Fruit fly (Drosophila melanogaster): ENCODE measurements around the gene Fur1.

The Fur1 gene

DNA sequence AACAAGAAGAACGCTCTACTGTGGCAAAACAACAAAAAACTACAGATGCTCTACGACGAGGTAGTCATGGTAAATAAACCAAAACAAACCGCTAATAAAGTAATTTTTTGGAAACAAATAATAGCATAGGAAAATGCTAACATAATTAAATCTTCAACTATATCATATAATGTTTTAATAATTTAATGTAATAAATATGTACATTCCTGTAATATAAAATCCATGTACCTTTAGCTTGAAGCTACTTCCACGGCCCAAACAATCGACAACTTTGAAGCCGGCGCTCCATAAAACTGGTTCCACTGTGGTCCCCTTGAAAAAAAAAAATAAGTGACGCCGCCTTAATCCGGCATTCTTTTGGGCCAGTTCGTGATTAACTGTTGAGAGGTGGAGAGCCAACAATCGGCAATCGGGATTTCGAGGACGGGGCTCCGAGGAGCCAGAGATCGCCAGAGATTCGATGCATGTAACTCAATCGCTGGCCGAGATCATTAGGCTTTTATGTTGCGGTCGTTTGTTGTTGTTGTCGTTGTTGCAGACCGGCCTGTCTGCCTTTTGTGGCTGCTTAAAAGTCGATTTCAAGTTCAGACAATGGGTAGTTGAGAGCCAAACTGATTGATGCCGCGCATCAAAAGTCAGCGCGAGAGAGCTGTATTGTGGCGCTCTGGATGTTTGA is 10.1 kb downstream of the Fur1 start (continued):
- TF ChIP-seq zen2 (GFP tag; IDR thresholded peaks at IDR 0.05; ENCODE audit: partially characterized antibody): no peak
- TF ChIP-seq yki (optimal IDR thresholded peaks at IDR 0.05): no peak
- peak in 1 of 2 experiments; percentile 15 for TF ChIP-seq Eip74EF (GFP tag; optimal IDR thresholded peaks at IDR 0.05)
- peak; percentile 7 for TF ChIP-seq CG13775 (GFP tag; optimal IDR thresholded peaks at IDR 0.05)
- no peak for TF ChIP-seq dimm (GFP tag; IDR thresholded peaks at IDR 0.05)
- TF ChIP-seq HmgZ (tag; optimal IDR thresholded peaks at IDR 0.05): no peak
- TF ChIP-seq hbn (GFP tag; IDR thresholded peaks at IDR 0.05; ENCODE audit: partially characterized antibody): no peak
- no peak for TF ChIP-seq CG4707 (GFP tag; optimal IDR thresholded peaks at IDR 0.05)
- TF ChIP-seq CG12942 (GFP tag; optimal IDR thresholded peaks at IDR 0.05): no peak
- peak; percentile 64 for TF ChIP-seq Ptx1 (GFP tag; IDR thresholded peaks at IDR 0.05)
- peak; percentile 43 to 78 for TF ChIP-seq bsh (GFP tag; optimal IDR thresholded peaks at IDR 0.05)
- peak; percentile 35 for TF ChIP-seq CG10366 (GFP tag; IDR thresholded peaks at IDR 0.05)
- TF ChIP-seq CG1233 (GFP tag; optimal IDR thresholded peaks at IDR 0.05): peak; percentile 56
- no peak for TF ChIP-seq CG8089 (GFP tag; optimal IDR thresholded peaks at IDR 0.05)
- no peak for TF ChIP-seq da (GFP tag; optimal IDR thresholded peaks at IDR 0.05)
- peak; percentile 33 for TF ChIP-seq CG4424 (GFP tag; optimal IDR thresholded peaks at IDR 0.05)
- TF ChIP-seq cad (GFP tag; optimal IDR thresholded peaks at IDR 0.05): no peak
- TF ChIP-seq zfh1 (GFP tag; IDR thresholded peaks at IDR 0.05): no peak
- TF ChIP-seq Hmx (GFP tag; optimal IDR thresholded peaks at IDR 0.05): no peak
- TF ChIP-seq zen (tag; optimal IDR thresholded peaks at IDR 0.05): no peak
- 0 out of 2 replicates have a peak, but pooled peaks have one; percentile 19 for TF ChIP-seq CG31224 (GFP tag; IDR thresholded peaks at IDR 0.05)
- no peak for TF ChIP-seq tio (GFP tag; optimal IDR thresholded peaks at IDR 0.05)
- no peak; the same call in 1 of the 2 replicates for TF ChIP-seq esg (GFP tag; conservative IDR thresholded peaks at IDR 0.05)
- TF ChIP-seq CG6683 (GFP tag; optimal IDR thresholded peaks at IDR 0.05): no peak
- no peak for TF ChIP-seq repo (GFP tag; optimal IDR thresholded peaks at IDR 0.05)
- TF ChIP-seq hb (GFP tag; IDR thresholded peaks at IDR 0.05; ENCODE audit: partially characterized antibody): no peak
- no peak; the same call in 1 of the 2 replicates for TF ChIP-seq danr (GFP tag; IDR thresholded peaks at IDR 0.05)
- TF ChIP-seq z (GFP tag; IDR thresholded peaks at IDR 0.05): no peak
- no peak; the same call in 2 of the 3 replicates for TF ChIP-seq Dbx (GFP tag; IDR thresholded peaks at IDR 0.05)
- peak; percentile 24 for TF ChIP-seq HHEX (GFP tag; optimal IDR thresholded peaks at IDR 0.05)
- TF ChIP-seq knrl (GFP tag; IDR thresholded peaks at IDR 0.05; ENCODE audit: partially characterized antibody): no peak
- 0 out of 2 replicates have a peak, but pooled peaks have one; percentile 19 for TF ChIP-seq ranshi (GFP tag; IDR thresholded peaks at IDR 0.05)
- peak; percentile 56 for TF ChIP-seq CG7839 (tag; optimal IDR thresholded peaks at IDR 0.05)
- TF ChIP-seq CG7372 (GFP tag; IDR thresholded peaks at IDR 0.05): peak; percentile 70
- TF ChIP-seq seq (GFP tag; IDR thresholded peaks at IDR 0.05): peak; percentile 28; the same call in 1 of the 2 replicates
- TF ChIP-seq CG14441 (GFP tag; IDR thresholded peaks at IDR 0.05): peak; percentile 75
- TF ChIP-seq Nf-YB (GFP tag; optimal IDR thresholded peaks at IDR 0.05): no peak
- peak; percentile 64 for TF ChIP-seq Atf6 (GFP tag; IDR thresholded peaks at IDR 0.05)
- no peak for TF ChIP-seq pros (GFP tag; optimal IDR thresholded peaks at IDR 0.05)
- peak; percentile 28 for TF ChIP-seq Hmr (GFP tag; optimal IDR thresholded peaks at IDR 0.05)
- TF ChIP-seq CG9609 (GFP tag; optimal IDR thresholded peaks at IDR 0.05): no peak

- TF ChIP-seq lmd (GFP tag; IDR thresholded peaks at IDR 0.05): no peak
- no peak for TF ChIP-seq Hmr (GFP tag; optimal IDR thresholded peaks at IDR 0.05)
- no peak for TF ChIP-seq repo (GFP tag; optimal IDR thresholded peaks at IDR 0.05)
- peak; percentile 54 for TF ChIP-seq D19A (tag; optimal IDR thresholded peaks at IDR 0.05)
- no peak for TF ChIP-seq CG1603 (tag; optimal IDR thresholded peaks at IDR 0.05)
- no peak for TF ChIP-seq Tbp (GFP tag; optimal IDR thresholded peaks at IDR 0.05)
- no peak for TF ChIP-seq grn (GFP tag; optimal IDR thresholded peaks at IDR 0.05)
- TF ChIP-seq CG15479 (GFP tag; optimal IDR thresholded peaks at IDR 0.05): no peak
- no peak for TF ChIP-seq Fer2 (tag; optimal IDR thresholded peaks at IDR 0.05)
- peak in 1 of 2 experiments; percentile 26 for TF ChIP-seq bsh (GFP tag; optimal IDR thresholded peaks at IDR 0.05)
- peak; percentile 60 for TF ChIP-seq Drgx (GFP tag; IDR thresholded peaks at IDR 0.05)
- no peak for TF ChIP-seq sna (GFP tag; IDR thresholded peaks at IDR 0.05; ENCODE audit: partially characterized antibody)
- TF ChIP-seq lbe (GFP tag; optimal IDR thresholded peaks at IDR 0.05): peak; percentile 18
- no peak for TF ChIP-seq pzg (GFP tag; optimal IDR thresholded peaks at IDR 0.05)
These were observed 11.2 kb downstream of the Fur1 start for dm6 chr3R:25461666-25462065.
